Fruit fly (Drosophila melanogaster) whole organism, embryonic: ENCODE data around the gene CG9643.

Experiments used
- Ada2b ChIP-seq: fragments of 200-800 bp; sonication (Bioruptor generic); IDR thresholded peaks from 2 replicates; pipeline ENCODE4 v1.3.6; 2022; ENCODE audit warnings: missing biosample characterization, missing genetic modification characterization
- B-H1 ChIP-seq: fragments of 200-800 bp; sonication (Bioruptor generic); IDR thresholded peaks from 3 replicates; pipeline ENCODE4 v1.3.6; 2022; ENCODE audit warnings: missing biosample characterization, missing genetic modification characterization
- CG10979 ChIP-seq: fragments of 200-800 bp; sonication (Bioruptor generic); optimal IDR thresholded peaks from 2 replicates; lab custom pipeline; 2018; ENCODE audit warnings: missing biosample characterization, mild to moderate bottlenecking, missing genetic modification characterization, moderate library complexity
- CG11695 ChIP-seq: fragments of 200-800 bp; sonication (Bioruptor generic); IDR thresholded peaks from 3 replicates; pipeline ENCODE4 v1.3.6; 2022; ENCODE audit warnings: missing biosample characterization, missing genetic modification characterization
- CG12071 ChIP-seq: fragments of 200-800 bp; sonication (Bioruptor generic); optimal IDR thresholded peaks from 3 replicates; lab custom pipeline; 2018; ENCODE audit warnings: missing biosample characterization, mild to moderate bottlenecking, missing genetic modification characterization
- CG12104 ChIP-seq: fragments of 200-800 bp; sonication (Bioruptor generic); optimal IDR thresholded peaks from 3 replicates; lab custom pipeline; 2016; ENCODE audit warnings: missing biosample characterization, missing genetic modification characterization
- CG1529 ChIP-seq: fragments of 200-800 bp; sonication (Bioruptor generic); optimal IDR thresholded peaks from 3 replicates; lab custom pipeline; 2018; ENCODE audit warnings: missing biosample characterization, missing genetic modification characterization
- CG15514 ChIP-seq: fragments of 200-800 bp; sonication (Bioruptor generic); optimal IDR thresholded peaks from 3 replicates; lab custom pipeline; 2017; ENCODE audit warnings: missing biosample characterization, missing genetic modification characterization, mild to moderate bottlenecking, moderate library complexity, missing genetic modification reagents
- CG1792 ChIP-seq: fragments of 200-800 bp; sonication (Bioruptor generic); optimal IDR thresholded peaks from 2 replicates; lab custom pipeline; 2016; ENCODE audit warnings: missing biosample characterization, missing genetic modification characterization
- CG18262 ChIP-seq: fragments of 200-800 bp; optimal IDR thresholded peaks from 3 replicates; lab custom pipeline; 2019; ENCODE audit warnings: missing biosample characterization, mild to moderate bottlenecking, missing genetic modification characterization, moderate library complexity
- CG4282 ChIP-seq: fragments of 200-800 bp; sonication (Bioruptor generic); optimal IDR thresholded peaks from 2 replicates; lab custom pipeline; 2016; ENCODE audit warnings: missing biosample characterization, missing genetic modification characterization
- CG4404 ChIP-seq: fragments of 200-800 bp; sonication (Bioruptor generic); IDR thresholded peaks from 2 replicates; pipeline ENCODE4 v1.3.6; 2022; ENCODE audit warnings: missing biosample characterization, missing genetic modification characterization
- CG4730 ChIP-seq: fragments of 200-800 bp; sonication (Bioruptor generic); IDR thresholded peaks from 2 replicates; pipeline ENCODE4 v1.3.6; 2022; ENCODE audit warnings: missing biosample characterization, missing genetic modification characterization
- CG5180 ChIP-seq: fragments of 200-800 bp; sonication (Bioruptor generic); optimal IDR thresholded peaks from 3 replicates; lab custom pipeline; 2017; ENCODE audit warnings: missing biosample characterization, missing genetic modification characterization, mild to moderate bottlenecking, moderate library complexity, missing genetic modification reagents
- CG7556 ChIP-seq: fragments of 200-800 bp; sonication (Bioruptor generic); optimal IDR thresholded peaks from 2 replicates; lab custom pipeline; 2017; ENCODE audit warnings: missing biosample characterization, mild to moderate bottlenecking, missing genetic modification characterization
- CG8290 ChIP-seq, 3 experiments: fragments of 200-800 bp; sonication (Bioruptor generic); optimal IDR thresholded peaks; 2 replicates each; lab custom pipeline; 2016 to 2019; ENCODE audit warnings: missing biosample characterization in 3 of 3, missing genetic modification characterization in 3 of 3, mild to moderate bottlenecking in 2 of 3, moderate library complexity in 1 of 3
- Chrac-16 ChIP-seq: fragments of 200-800 bp; sonication (Bioruptor generic); optimal IDR thresholded peaks from 3 replicates; lab custom pipeline; 2016; ENCODE audit warnings: missing biosample characterization, missing genetic modification characterization
- CrebB ChIP-seq: fragments of 200-800 bp; sonication (Bioruptor generic); optimal IDR thresholded peaks from 3 replicates; lab custom pipeline; 2018; ENCODE audit warnings: missing biosample characterization, mild to moderate bottlenecking, missing genetic modification characterization
- E2f1 ChIP-seq: fragments of 200-800 bp; sonication (Bioruptor generic); IDR thresholded peaks from 2 replicates; pipeline ENCODE4 v1.3.6; 2022; ENCODE audit warnings: missing biosample characterization, missing genetic modification characterization
- Hr3 ChIP-seq: fragments of 200-800 bp; sonication (Bioruptor generic); optimal IDR thresholded peaks from 3 replicates; lab custom pipeline; 2016; ENCODE audit warnings: missing biosample characterization, missing genetic modification characterization
- MBD-R2 ChIP-seq: fragments of 200-800 bp; sonication (Bioruptor generic); IDR thresholded peaks from 2 replicates; pipeline ENCODE4 v1.3.6; 2022; ENCODE audit warnings: missing biosample characterization, missing genetic modification characterization
- MTF-1 ChIP-seq: fragments of 200-800 bp; sonication (Bioruptor generic); optimal IDR thresholded peaks from 2 replicates; lab custom pipeline; 2018; ENCODE audit warnings: missing biosample characterization, mild to moderate bottlenecking, missing genetic modification characterization, borderline replicate concordance
- Oli ChIP-seq: fragments of 200-800 bp; sonication (Bioruptor generic); optimal IDR thresholded peaks from 2 replicates; lab custom pipeline; 2018; ENCODE audit warnings: missing biosample characterization, mild to moderate bottlenecking, missing genetic modification characterization, moderate library complexity
- Ravus ChIP-seq: fragments of 200-800 bp; sonication (Bioruptor generic); IDR thresholded peaks from 2 replicates; pipeline ENCODE4 v1.3.6; 2022; ENCODE audit warnings: missing biosample characterization, missing genetic modification characterization
- Scr ChIP-seq: fragments of 200-800 bp; sonication (Bioruptor generic); IDR thresholded peaks from 2 replicates; pipeline ENCODE4 v1.3.6; 2022; ENCODE audit warnings: missing biosample characterization, missing genetic modification characterization; ENCODE audit not compliant: partially characterized antibody
- Sry-β ChIP-seq: fragments of 200-800 bp; sonication (Bioruptor generic); optimal IDR thresholded peaks from 2 replicates; lab custom pipeline; 2018; ENCODE audit warnings: missing biosample characterization, mild to moderate bottlenecking, missing genetic modification characterization, moderate library complexity
- Vsx1 ChIP-seq: fragments of 200-800 bp; sonication (Bioruptor generic); optimal IDR thresholded peaks from 2 replicates; lab custom pipeline; 2017; ENCODE audit warnings: missing biosample characterization, mild to moderate bottlenecking, missing genetic modification characterization, missing genetic modification reagents
- al ChIP-seq: fragments of 200-800 bp; sonication (Bioruptor generic); IDR thresholded peaks from 2 replicates; pipeline ENCODE4 v1.3.6; 2022; ENCODE audit warnings: missing biosample characterization, missing genetic modification characterization
- cg ChIP-seq: fragments of 200-800 bp; sonication (Bioruptor generic); optimal IDR thresholded peaks from 3 replicates; lab custom pipeline; 2019; ENCODE audit warnings: missing biosample characterization, mild to moderate bottlenecking, missing genetic modification characterization, moderate library complexity
- croc ChIP-seq: fragments of 200-800 bp; sonication (Bioruptor generic); conservative IDR thresholded peaks from 3 replicates; pipeline ENCODE4 v1.3.6; 2022; ENCODE audit warnings: missing biosample characterization, missing genetic modification characterization
- dpn ChIP-seq, 2 experiments: fragments of 200-800 bp; sonication (Bioruptor generic); optimal IDR thresholded peaks; 3 replicates each; lab custom pipeline; 2016; ENCODE audit warnings: missing biosample characterization in 2 of 2, missing genetic modification characterization in 2 of 2
- ewg ChIP-seq: fragments of 200-800 bp; sonication (Bioruptor generic); optimal IDR thresholded peaks from 3 replicates; lab custom pipeline; 2017; ENCODE audit warnings: mild to moderate bottlenecking, missing biosample characterization, missing genetic modification reagents, missing genetic modification characterization
- grau ChIP-seq: fragments of 200-800 bp; optimal IDR thresholded peaks from 3 replicates; lab custom pipeline; 2019; ENCODE audit warnings: missing biosample characterization, mild to moderate bottlenecking, missing genetic modification characterization, moderate library complexity
- gsb-n ChIP-seq: fragments of 200-800 bp; sonication (Bioruptor generic); optimal IDR thresholded peaks from 3 replicates; lab custom pipeline; 2018; ENCODE audit warnings: missing biosample characterization, mild to moderate bottlenecking, missing genetic modification characterization
- h ChIP-seq: fragments of >200 bp; optimal IDR thresholded peaks from 2 replicates; lab custom pipeline; 2017
- her ChIP-seq: fragments of 200-800 bp; sonication (Bioruptor generic); optimal IDR thresholded peaks from 2 replicates; lab custom pipeline; 2016; ENCODE audit warnings: missing biosample characterization, missing genetic modification characterization
- inv ChIP-seq: fragments of 200-800 bp; sonication (Bioruptor generic); IDR thresholded peaks from 2 replicates; pipeline ENCODE4 v1.3.6; 2022; ENCODE audit warnings: missing biosample characterization, missing genetic modification characterization; ENCODE audit not compliant: partially characterized antibody
- kah ChIP-seq: fragments of 200-800 bp; sonication (Bioruptor generic); optimal IDR thresholded peaks from 2 replicates; lab custom pipeline; 2018; ENCODE audit warnings: missing biosample characterization, mild to moderate bottlenecking, missing genetic modification characterization
- kay ChIP-seq: fragments of 200-800 bp; sonication (Bioruptor generic); optimal IDR thresholded peaks from 2 replicates; lab custom pipeline; 2016; ENCODE audit warnings: missing biosample characterization, missing genetic modification characterization
- ken ChIP-seq: fragments of 200-800 bp; sonication (Bioruptor generic); IDR thresholded peaks from 3 replicates; pipeline ENCODE4 v1.3.6; 2022; ENCODE audit warnings: missing biosample characterization, missing genetic modification characterization
- knrl ChIP-seq: fragments of 200-800 bp; sonication (Bioruptor generic); IDR thresholded peaks from 3 replicates; pipeline ENCODE4 v1.3.6; 2022; ENCODE audit warnings: missing biosample characterization, missing genetic modification characterization; ENCODE audit not compliant: partially characterized antibody
- lov ChIP-seq, 2 experiments: fragments of 200-800 bp in 1 of 2; fragments of >200 bp in 1 of 2; sonication (Bioruptor generic) in 1 of 2; IDR thresholded peaks in 1 of 2; optimal IDR thresholded peaks in 1 of 2; 2 replicates in 1 of 2; 3 replicates in 1 of 2; pipeline versions ENCODE4 v1.3.6 to Lab custom; 2017 to 2022; ENCODE audit warnings: missing biosample characterization in 1 of 2, missing genetic modification characterization in 1 of 2
- maf-S ChIP-seq: fragments of 200-800 bp; sonication (Bioruptor generic); optimal IDR thresholded peaks from 2 replicates; lab custom pipeline; 2016; ENCODE audit warnings: missing biosample characterization, missing genetic modification characterization
- pb ChIP-seq: fragments of 200-800 bp; sonication (Bioruptor generic); optimal IDR thresholded peaks from 3 replicates; lab custom pipeline; 2016; ENCODE audit warnings: missing biosample characterization, missing genetic modification characterization
- pzg ChIP-seq: fragments of 200-800 bp; sonication (Bioruptor generic); optimal IDR thresholded peaks from 3 replicates; lab custom pipeline; 2018; ENCODE audit warnings: missing biosample characterization, mild to moderate bottlenecking, missing genetic modification characterization, moderate library complexity
- seq ChIP-seq: fragments of 200-800 bp; sonication (Bioruptor generic); IDR thresholded peaks from 2 replicates; pipeline ENCODE4 v1.3.6; 2022; ENCODE audit warnings: missing biosample characterization, missing genetic modification characterization
- shn ChIP-seq: fragments of 200-800 bp; sonication (Bioruptor generic); optimal IDR thresholded peaks from 3 replicates; lab custom pipeline; 2016; ENCODE audit warnings: missing biosample characterization, missing genetic modification characterization
- tna ChIP-seq: fragments of 200-800 bp; sonication (Bioruptor generic); IDR thresholded peaks from 2 replicates; pipeline ENCODE4 v1.3.6; 2022; ENCODE audit warnings: missing biosample characterization, missing genetic modification characterization; ENCODE audit not compliant: partially characterized antibody

The CG9643 gene

dm6 chr2L:2987681-2988381 is 8.7 kb upstream of the CG9643 start, which contains the start of the genes Chd1 and Bem46 (continued):
- TF ChIP-seq Oli (tag; lab: Kevin White, UChicago): peak; percentile 81
- peak; percentile 80 for TF ChIP-seq CG12104 (GFP tag; lab: Kevin White, UChicago)
- no peak for TF ChIP-seq CG1529
- no peak for TF ChIP-seq tna (GFP tag; lab: Robert Waterston, UW)
- no peak for TF ChIP-seq Vsx1 (GFP tag; lab: Kevin White, UChicago)
- peak; percentile 76 for TF ChIP-seq CG15514
- no peak for TF ChIP-seq gsb-n
- peak; percentile 88 for TF ChIP-seq CG7556 (GFP tag; lab: Kevin White, UChicago)
- TF ChIP-seq ewg (GFP tag; lab: Kevin White, UChicago): peak; percentile 77
- TF ChIP-seq CG4404: peak; percentile 79
- TF ChIP-seq Ravus (GFP tag; lab: Robert Waterston, UW): peak; percentile 25
- TF ChIP-seq seq: no peak; the same call in 1 of the 2 replicates
- no peak for TF ChIP-seq h (lab: Kevin White, UChicago)
- peak; percentile 55 for TF ChIP-seq CG8290 (GFP tag; optimal IDR thresholded peaks at IDR 0.05; lab: Kevin White, UChicago)
- no peak for TF ChIP-seq CG8290 (tag; optimal IDR thresholded peaks at IDR 0.05; lab: Kevin White, UChicago)
- peak; percentile 37 for TF ChIP-seq MTF-1 (GFP tag; lab: Kevin White, UChicago)
- peak; percentile 74 for TF ChIP-seq Scr (GFP tag; lab: Robert Waterston, UW)
- TF ChIP-seq dpn (GFP tag; optimal IDR thresholded peaks at IDR 0.05; lab: Kevin White, UChicago): peak; percentile 75 to 89
- TF ChIP-seq CG4730 (GFP tag; lab: Robert Waterston, UW): peak; percentile 86
- no peak for TF ChIP-seq CG5180 (GFP tag; lab: Kevin White, UChicago)
- peak; percentile 77 for TF ChIP-seq CG10979 (tag; lab: Kevin White, UChicago)
- peak; percentile 38 for TF ChIP-seq CG1792 (GFP tag; lab: Kevin White, UChicago)
- no peak for TF ChIP-seq CG4282 (GFP tag; lab: Kevin White, UChicago)
- TF ChIP-seq Chrac-16 (GFP tag; lab: Kevin White, UChicago): peak; percentile 90
- peak; percentile 24 for TF ChIP-seq her
- TF ChIP-seq CG18262 (tag; lab: Kevin White, UChicago): peak; percentile 88
- no peak for TF ChIP-seq lov (optimal IDR thresholded peaks at IDR 0.05; lab: Kevin White, UChicago)
- 0 out of 3 replicates have a peak, but pooled peaks have one; percentile 18 for TF ChIP-seq lov (GFP tag; IDR thresholded peaks at IDR 0.05; lab: Robert Waterston, UW)
- peak; percentile 90 for TF ChIP-seq MBD-R2 (GFP tag; lab: Robert Waterston, UW)
- 0 out of 3 replicates have a peak, but pooled peaks have one; percentile 23 for TF ChIP-seq knrl (GFP tag; lab: Robert Waterston, UW)
- TF ChIP-seq croc (GFP tag; lab: Robert Waterston, UW): peak; percentile 61; the same call in 2 of the 3 replicates
- peak; percentile 77 for TF ChIP-seq E2f1 (GFP tag; lab: Robert Waterston, UW)
- TF ChIP-seq cg (GFP tag; lab: Kevin White, UChicago): no peak
- TF ChIP-seq inv: peak; percentile 39; the same call in 1 of the 2 replicates
- TF ChIP-seq Sry-β: peak; percentile 96
- peak; percentile 99 for TF ChIP-seq grau (tag; lab: Kevin White, UChicago)
- peak; percentile 14 for TF ChIP-seq CG12071
- peak; percentile 31 for TF ChIP-seq CrebB
- TF ChIP-seq Hr3 (GFP tag; lab: Kevin White, UChicago): peak; percentile 92
- TF ChIP-seq shn: peak; percentile 74
- peak; percentile 96 for TF ChIP-seq kah (GFP tag; lab: Kevin White, UChicago)
- TF ChIP-seq ken (GFP tag; lab: Robert Waterston, UW): peak; percentile 83
- TF ChIP-seq kay (GFP tag; lab: Kevin White, UChicago): peak; percentile 72
- peak; percentile 39 for TF ChIP-seq pzg
- TF ChIP-seq B-H1: peak; percentile 77
- peak; percentile 83 for TF ChIP-seq al (GFP tag; lab: Robert Waterston, UW)
- no peak for TF ChIP-seq pb (GFP tag; lab: Kevin White, UChicago)
- peak; percentile 76 for TF ChIP-seq CG11695 (GFP tag; lab: Robert Waterston, UW)
- peak; percentile 61 for TF ChIP-seq maf-S (GFP tag; lab: Kevin White, UChicago)
- peak; percentile 73 for TF ChIP-seq Ada2b (GFP tag; lab: Robert Waterston, UW)
